Fruit fly (Drosophila melanogaster) whole organism, wandering third instar larva: ENCODE data around the gene CG14282.

Source experiments
- Abd-B ChIP-seq: fragments of >200 bp; optimal IDR thresholded peaks from 2 replicates; lab custom pipeline; 2017; ENCODE audit warnings: missing biosample characterization, missing genetic modification characterization
- CG32264 ChIP-seq: fragments of 200-800 bp; sonication (Bioruptor generic); optimal IDR thresholded peaks from 2 replicates; lab custom pipeline; 2016; ENCODE audit warnings: missing biosample characterization, missing genetic modification characterization
- CG9705 ChIP-seq: fragments of 200-800 bp; sonication (Bioruptor generic); optimal IDR thresholded peaks from 2 replicates; lab custom pipeline; 2018; ENCODE audit warnings: missing biosample characterization, mild to moderate bottlenecking, missing genetic modification characterization
- Dfd ChIP-seq: fragments of >200 bp; optimal IDR thresholded peaks from 2 replicates; lab custom pipeline; 2017; ENCODE audit warnings: missing biosample characterization, missing genetic modification characterization
- GATAd ChIP-seq: sonication (Bioruptor generic); optimal IDR thresholded peaks from 2 replicates; lab custom pipeline; 2016; ENCODE audit warnings: missing biosample characterization, missing genetic modification characterization
- HLH106 ChIP-seq: fragments of 200-800 bp; optimal IDR thresholded peaks from 3 replicates; lab custom pipeline; 2019; ENCODE audit warnings: missing biosample characterization, mild to moderate bottlenecking, missing genetic modification characterization, moderate library complexity
- Hnf4 ChIP-seq: fragments of 200-800 bp; sonication (Bioruptor generic); optimal IDR thresholded peaks from 2 replicates; lab custom pipeline; 2016; ENCODE audit warnings: missing biosample characterization, mild to moderate bottlenecking, missing genetic modification characterization
- Hr78 ChIP-seq: fragments of >200 bp; optimal IDR thresholded peaks from 2 replicates; lab custom pipeline; 2017; ENCODE audit warnings: missing biosample characterization, missing genetic modification characterization
- Hr83 ChIP-seq: fragments of 200-300 bp; sonication (Bioruptor generic); optimal IDR thresholded peaks from 2 replicates; lab custom pipeline; 2016; ENCODE audit warnings: missing biosample characterization, mild to moderate bottlenecking, missing genetic modification characterization, moderate library complexity; ENCODE audit not compliant: poor library complexity, severe bottlenecking
- Myc ChIP-seq: fragments of >200 bp; optimal IDR thresholded peaks from 2 replicates; lab custom pipeline; 2017
- N ChIP-seq: fragments of >200 bp; optimal IDR thresholded peaks from 2 replicates; lab custom pipeline; 2018; ENCODE audit warnings: missing biosample characterization, missing external identifiers, missing genetic modification characterization
- Rel ChIP-seq, 2 experiments: fragments of 200-800 bp; sonication (Bioruptor generic) in 1 of 2; optimal IDR thresholded peaks; 2 replicates in 1 of 2; 3 replicates in 1 of 2; lab custom pipeline; 2016 to 2019; ENCODE audit warnings: mild to moderate bottlenecking in 2 of 2, missing biosample characterization in 2 of 2, missing genetic modification characterization in 2 of 2, moderate library complexity in 1 of 2
- Sp1 ChIP-seq: fragments of 200-800 bp; sonication (Bioruptor generic); optimal IDR thresholded peaks from 3 replicates; lab custom pipeline; 2019; ENCODE audit warnings: missing biosample characterization, mild to moderate bottlenecking, missing genetic modification characterization, moderate library complexity
- Vsx2 ChIP-seq: fragments of 200-300, 225-300 bp; sonication (Bioruptor generic); optimal IDR thresholded peaks from 2 replicates; lab custom pipeline; 2018; ENCODE audit warnings: missing biosample characterization, missing genetic modification characterization; ENCODE audit not compliant: partially characterized antibody
- br ChIP-seq: fragments of 200-800 bp; sonication (Bioruptor generic); optimal IDR thresholded peaks from 2 replicates; lab custom pipeline; 2016; ENCODE audit warnings: missing biosample characterization, missing genetic modification characterization
- brk ChIP-seq: fragments of 200-800 bp; sonication (Bioruptor generic); optimal IDR thresholded peaks from 2 replicates; lab custom pipeline; 2016; ENCODE audit warnings: missing biosample characterization, mild to moderate bottlenecking, missing genetic modification characterization
- dl ChIP-seq, 2 experiments: fragments of 175-275, 200-275 bp in 1 of 2; fragments of 200-275 bp in 1 of 2; sonication (Bioruptor generic); optimal IDR thresholded peaks; lab custom pipeline; 2018; ENCODE audit warnings: mild to moderate bottlenecking in 2 of 2, missing biosample characterization in 2 of 2, missing genetic modification characterization in 2 of 2, moderate library complexity in 2 of 2; ENCODE audit not compliant: partially characterized antibody in 2 of 2, insufficient read depth in 1 of 2
- dsf ChIP-seq: sonication (Bioruptor generic); optimal IDR thresholded peaks from 2 replicates; lab custom pipeline; 2016; ENCODE audit warnings: missing biosample characterization, missing genetic modification characterization, borderline replicate concordance
- ey ChIP-seq: fragments of 200-800 bp; sonication (Bioruptor generic); optimal IDR thresholded peaks from 2 replicates; lab custom pipeline; 2016; ENCODE audit warnings: missing biosample characterization, missing genetic modification characterization
- foxo ChIP-seq, 2 experiments: fragments of 200-800 bp; sonication (Bioruptor generic); optimal IDR thresholded peaks; 2 replicates in 1 of 2; 3 replicates in 1 of 2; lab custom pipeline; 2016 to 2017; ENCODE audit warnings: missing biosample characterization in 2 of 2, missing genetic modification characterization in 2 of 2
- fru ChIP-seq: fragments of 200-800 bp; sonication (Bioruptor generic); optimal IDR thresholded peaks from 3 replicates; lab custom pipeline; 2016; ENCODE audit warnings: missing biosample characterization, mild to moderate bottlenecking, missing genetic modification characterization
- h ChIP-seq: fragments of 200-800 bp; sonication (Bioruptor generic); optimal IDR thresholded peaks from 3 replicates; lab custom pipeline; 2016; ENCODE audit warnings: missing biosample characterization, mild to moderate bottlenecking, missing genetic modification characterization
- lola ChIP-seq: fragments of >200 bp; optimal IDR thresholded peaks from 2 replicates; lab custom pipeline; 2017; ENCODE audit warnings: missing biosample characterization, missing genetic modification characterization
- psq ChIP-seq: fragments of 200-800 bp; sonication (Bioruptor generic); optimal IDR thresholded peaks from 3 replicates; lab custom pipeline; 2017; ENCODE audit warnings: missing biosample characterization, mild to moderate bottlenecking, missing genetic modification characterization, moderate library complexity
- rgr ChIP-seq: fragments of 200-800 bp; sonication (Bioruptor generic); optimal IDR thresholded peaks from 3 replicates; lab custom pipeline; 2016; ENCODE audit warnings: missing biosample characterization, mild to moderate bottlenecking, missing genetic modification characterization
- sage ChIP-seq: fragments of 200-800 bp; sonication (Bioruptor generic); optimal IDR thresholded peaks from 2 replicates; lab custom pipeline; 2016; ENCODE audit warnings: missing biosample characterization, mild to moderate bottlenecking, missing genetic modification characterization
- sv ChIP-seq: fragments of 200-800 bp; sonication (Bioruptor generic); optimal IDR thresholded peaks from 3 replicates; lab custom pipeline; 2016; ENCODE audit warnings: missing biosample characterization, missing genetic modification characterization
- tai ChIP-seq: sonication (Bioruptor generic); optimal IDR thresholded peaks from 2 replicates; lab custom pipeline; 2016; ENCODE audit warnings: missing biosample characterization, missing genetic modification characterization
- usp ChIP-seq: fragments of >200 bp; optimal IDR thresholded peaks from 2 replicates; lab custom pipeline; 2017; ENCODE audit warnings: missing biosample characterization, missing genetic modification characterization
- woc ChIP-seq: sonication (Bioruptor generic); optimal IDR thresholded peaks from 2 replicates; lab custom pipeline; 2016; ENCODE audit warnings: missing biosample characterization, mild to moderate bottlenecking, missing genetic modification characterization

CG14282 gene

dm6 chr3R:19165620-19166055 is 11.2 kb upstream of the CG14282 start (continued):
- TF ChIP-seq brk (GFP tag; lab: Kevin White, UChicago) (no peak), CG32264 (GFP tag; lab: Kevin White, UChicago) (peak; percentile 34), br (no peak), Rel (GFP tag; optimal IDR thresholded peaks at IDR 0.05; lab: Kevin White, UChicago) (peak; percentile 58), Rel (tag; optimal IDR thresholded peaks at IDR 0.05; lab: Kevin White, UChicago) (peak; percentile 37), h (GFP tag; lab: Kevin White, UChicago) (no peak), N (GFP tag; lab: Kevin White, UChicago) (no peak), ey (GFP tag; lab: Kevin White, UChicago) (no peak), Vsx2 (GFP tag; lab: Kevin White, UChicago) (peak; percentile 78), sv (GFP tag; lab: Kevin White, UChicago) (no peak), Abd-B (GFP tag; lab: Kevin White, UChicago) (no peak), psq (GFP tag; lab: Kevin White, UChicago) (peak; percentile 80), foxo (GFP tag; optimal IDR thresholded peaks at IDR 0.05; lab: Kevin White, UChicago) (peak in 1 of 2 experiments; percentile 53)
- TF ChIP-seq, all 38 proteins: peak for 11

DNA sequence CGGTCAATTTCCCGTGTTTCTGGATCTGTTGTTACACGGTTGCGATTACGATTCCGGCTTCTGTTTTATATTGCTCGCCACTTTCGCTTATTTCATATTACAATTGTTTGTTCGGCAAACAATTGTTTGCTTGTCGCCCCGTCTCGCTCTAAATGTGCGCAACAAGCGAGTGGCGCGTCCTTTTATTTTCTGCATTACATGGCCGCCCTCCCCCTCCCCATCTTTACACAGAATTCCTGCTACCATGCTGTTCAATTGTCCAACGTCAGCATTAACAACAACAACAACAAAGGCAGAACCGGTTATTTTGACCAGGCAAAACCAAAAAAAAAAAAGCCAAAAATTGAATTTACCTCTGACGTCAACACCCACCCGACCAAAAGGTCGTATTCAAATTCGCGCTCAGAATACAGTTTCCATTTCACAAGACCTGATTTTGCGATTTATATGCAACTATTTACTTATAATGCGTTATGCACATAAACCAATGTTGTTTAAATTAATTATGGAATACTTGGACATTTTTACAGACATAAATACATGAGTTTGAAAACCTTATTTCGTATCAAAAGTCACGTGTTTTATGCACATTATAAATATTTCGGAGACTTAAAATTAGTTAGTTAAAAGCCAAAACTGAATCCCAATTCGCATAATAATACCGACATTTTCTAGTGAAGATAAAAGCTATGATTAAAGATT is 10.6 kb upstream of the CG14282 start:
- TF ChIP-seq tai (no peak), Abd-B (GFP tag; lab: Kevin White, UChicago) (no peak), HLH106 (tag; lab: Kevin White, UChicago) (peak; percentile 2), Hr83 (GFP tag; lab: Kevin White, UChicago) (no peak), CG9705 (no peak), Sp1 (GFP tag; lab: Kevin White, UChicago) (peak; percentile 19), ey (GFP tag; lab: Kevin White, UChicago) (peak; percentile 27), fru (GFP tag; lab: Kevin White, UChicago) (peak; percentile 47), psq (GFP tag; lab: Kevin White, UChicago) (peak; percentile 65), br (no peak), usp (GFP tag; lab: Kevin White, UChicago) (no peak), Hnf4 (no peak), brk (GFP tag; lab: Kevin White, UChicago) (peak; percentile 15), woc (GFP tag; lab: Kevin White, UChicago) (peak; percentile 32), rgr (GFP tag; lab: Kevin White, UChicago) (no peak), Rel (GFP tag; optimal IDR thresholded peaks at IDR 0.05; lab: Kevin White, UChicago) (no peak), Rel (tag; optimal IDR thresholded peaks at IDR 0.05; lab: Kevin White, UChicago) (peak; percentile 17)

DNA sequence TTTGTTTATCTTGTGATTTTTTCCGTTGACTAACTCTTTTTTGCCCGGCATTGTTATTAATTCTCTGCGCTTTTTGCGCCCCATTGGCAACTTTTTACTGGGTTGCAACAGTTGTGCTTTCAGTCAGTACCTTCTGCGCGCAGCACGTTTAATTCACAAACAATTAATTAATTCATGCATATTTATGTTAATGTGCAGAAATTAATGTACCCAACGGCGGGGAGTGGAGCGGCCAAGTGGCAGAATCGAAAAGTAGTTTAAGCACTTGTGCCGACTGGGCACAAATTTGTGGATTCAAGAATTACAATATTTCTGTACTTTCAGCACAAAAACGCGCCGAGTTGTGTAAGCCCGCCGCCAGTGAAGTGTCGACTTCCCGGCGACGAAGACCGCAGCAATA is 9.3 kb upstream of the CG14282 start:
- TF ChIP-seq GATAd (GFP tag; lab: Kevin White, UChicago) (no peak), foxo (GFP tag; optimal IDR thresholded peaks at IDR 0.05; lab: Kevin White, UChicago) (no peak), Hr78 (GFP tag; lab: Kevin White, UChicago) (no peak), usp (GFP tag; lab: Kevin White, UChicago) (no peak), dsf (GFP tag; lab: Kevin White, UChicago) (no peak), Abd-B (GFP tag; lab: Kevin White, UChicago) (no peak), sv (GFP tag; lab: Kevin White, UChicago) (no peak), Dfd (GFP tag; lab: Kevin White, UChicago) (no peak), br (no peak), Rel (GFP tag; optimal IDR thresholded peaks at IDR 0.05; lab: Kevin White, UChicago) (no peak), Rel (tag; optimal IDR thresholded peaks at IDR 0.05; lab: Kevin White, UChicago) (no peak), CG9705 (no peak), Myc (lab: Kevin White, UChicago) (no peak), N (GFP tag; lab: Kevin White, UChicago) (no peak), tai (no peak), ey (GFP tag; lab: Kevin White, UChicago) (no peak), CG32264 (GFP tag; lab: Kevin White, UChicago) (no peak), lola (GFP tag; lab: Kevin White, UChicago) (no peak), dl (GFP tag; optimal IDR thresholded peaks at IDR 0.05; lab: Kevin White, UChicago; ENCODE audit: insufficient read depth in 1 of 2, partially characterized antibody in 2 of 2) (no peak)

DNA sequence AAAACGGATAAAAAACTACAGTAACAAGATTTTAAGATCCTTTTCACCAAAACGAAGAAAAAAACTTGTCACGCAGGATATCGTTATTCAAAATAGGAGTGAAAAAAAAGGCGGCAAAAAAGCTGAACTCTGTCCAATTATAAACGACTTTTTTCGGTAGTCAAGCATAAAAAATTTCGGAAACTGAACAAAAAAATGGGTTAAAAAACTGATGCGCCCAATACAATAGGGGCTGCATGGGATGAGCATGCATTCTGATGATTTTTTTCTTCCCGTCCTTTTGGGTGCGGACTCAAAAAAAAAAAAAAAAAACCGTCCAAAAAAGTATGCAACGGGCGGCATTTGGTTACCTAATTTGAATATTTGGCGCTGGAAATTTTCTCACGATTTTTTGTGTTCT is 2.3 kb upstream of the CG14282 start:
- TF ChIP-seq CG9705 (no peak), dsf (GFP tag; lab: Kevin White, UChicago) (no peak), CG32264 (GFP tag; lab: Kevin White, UChicago) (no peak), psq (GFP tag; lab: Kevin White, UChicago) (no peak), Vsx2 (GFP tag; lab: Kevin White, UChicago) (no peak), sage (GFP tag; lab: Kevin White, UChicago) (no peak)
